Worm (Caenorhabditis elegans) whole organism, mixed stage, embryonic: Measurements from ENCODE around the gene srt-74.

Source experiments
- lin-13 ChIP-seq: fragments of 150-350 bp; optimal IDR thresholded peaks from 2 replicates; lab custom pipeline; 2014; ENCODE audit warnings: missing biosample characterization, missing genetic modification characterization
- lsy-2 ChIP-seq: fragments of 150-350 bp; optimal IDR thresholded peaks from 2 replicates; lab custom pipeline; 2014; ENCODE audit warnings: missing biosample characterization, missing genetic modification characterization
- mab-5 ChIP-seq: fragments of 150-350 bp; optimal IDR thresholded peaks from 2 replicates; lab custom pipeline; 2014; ENCODE audit warnings: missing biosample characterization, missing genetic modification characterization
- mep-1 ChIP-seq: fragments of 150-350 bp; optimal IDR thresholded peaks from 2 replicates; lab custom pipeline; 2017; ENCODE audit warnings: missing biosample characterization, missing genetic modification reagents, missing genetic modification characterization, inconsistent platforms
- nhr-237 ChIP-seq: fragments of 150-350 bp; optimal IDR thresholded peaks from 2 replicates; lab custom pipeline; 2014; ENCODE audit warnings: missing biosample characterization, missing genetic modification characterization
- nhr-28 ChIP-seq: fragments of 150-350 bp; optimal IDR thresholded peaks from 2 replicates; lab custom pipeline; 2014; ENCODE audit warnings: missing biosample characterization, missing genetic modification characterization
- nhr-76 ChIP-seq: sonication (generic microtip); optimal IDR thresholded peaks from 2 replicates; lab custom pipeline; 2017; ENCODE audit warnings: missing biosample characterization, missing genetic modification characterization
- pha-4 ChIP-seq: fragments of 150-350 bp; optimal IDR thresholded peaks from 2 replicates; lab custom pipeline; 2018; ENCODE audit warnings: missing biosample characterization, missing genetic modification reagents, missing genetic modification characterization
- sem-2 ChIP-seq: fragments of 200-800 bp; sonication (Bioruptor generic); optimal IDR thresholded peaks from 2 replicates; lab custom pipeline; 2018; ENCODE audit warnings: mild to moderate bottlenecking, missing genetic modification characterization, missing compliant biosample characterization
- unc-62 ChIP-seq: fragments of 150-350 bp; optimal IDR thresholded peaks from 2 replicates; lab custom pipeline; 2014; ENCODE audit warnings: missing biosample characterization, missing genetic modification reagents, missing genetic modification characterization
- ztf-11 ChIP-seq: fragments of 150-350 bp; optimal IDR thresholded peaks from 2 replicates; lab custom pipeline; 2014; ENCODE audit warnings: missing biosample characterization, missing genetic modification characterization

- TF ChIP-seq ztf-11 (no peak), nhr-76 (tag; lab: Kevin White, UChicago) (no peak), nhr-237 (tag; lab: Kevin White, UChicago) (no peak), unc-62 (GFP tag; lab: Kevin White, UChicago) (no peak), lin-13 (tag; lab: Kevin White, UChicago) (no peak), pha-4 (tag; lab: Kevin White, UChicago) (no peak), mab-5 (tag; lab: Kevin White, UChicago) (no peak), sem-2 (GFP tag; lab: Kevin White, UChicago) (no peak), nhr-28 (no peak), lsy-2 (tag; lab: Kevin White, UChicago) (no peak), mep-1 (tag; lab: Kevin White, UChicago) (no peak)
Observed at ce11 chrV:14312695-14313094, 30.6 kb upstream of the srt-74 start, which contains the start of gene F14D7.8.
